Fruit fly (Drosophila melanogaster) whole organism, pupa: Measurements from ENCODE around the gene CG2157.

ENCODE experiments used
- CG10348 ChIP-seq: fragments of 200-800 bp; sonication (Bioruptor generic); IDR thresholded peaks from 2 replicates; pipeline ENCODE4 v1.3.6; 2022; ENCODE audit warnings: missing biosample characterization, missing genetic modification characterization
- CG12605 ChIP-seq: fragments of 200-800 bp; sonication (Bioruptor generic); IDR thresholded peaks from 2 replicates; pipeline ENCODE4 v1.3.6; 2022; ENCODE audit warnings: missing biosample characterization, missing genetic modification characterization
- CG13204 ChIP-seq: fragments of 200-800 bp; sonication (Bioruptor generic); optimal IDR thresholded peaks from 2 replicates; lab custom pipeline; 2018; ENCODE audit warnings: missing biosample characterization, mild to moderate bottlenecking, missing genetic modification characterization, moderate library complexity
- CG14655 ChIP-seq: fragments of 200-800 bp; sonication (Bioruptor generic); optimal IDR thresholded peaks from 3 replicates; lab custom pipeline; 2017; ENCODE audit warnings: mild to moderate bottlenecking, missing biosample characterization, missing genetic modification reagents, missing genetic modification characterization
- CG15710 ChIP-seq: fragments of 200-800 bp; sonication (Bioruptor generic); optimal IDR thresholded peaks from 2 replicates; lab custom pipeline; 2018; ENCODE audit warnings: missing biosample characterization, mild to moderate bottlenecking, missing genetic modification characterization, moderate library complexity
- CG17806 ChIP-seq: fragments of 200-800 bp; sonication (Bioruptor generic); optimal IDR thresholded peaks from 2 replicates; lab custom pipeline; 2018; ENCODE audit warnings: missing biosample characterization, mild to moderate bottlenecking, missing genetic modification characterization, moderate library complexity
- CG32121 ChIP-seq: fragments of 200-800 bp; sonication (Bioruptor generic); IDR thresholded peaks from 2 replicates; pipeline ENCODE4 v1.3.6; 2022; ENCODE audit warnings: missing biosample characterization, missing genetic modification characterization
- CG34367 ChIP-seq: fragments of 200-800 bp; sonication (Bioruptor generic); optimal IDR thresholded peaks from 2 replicates; lab custom pipeline; 2018; ENCODE audit warnings: missing biosample characterization, mild to moderate bottlenecking, missing genetic modification characterization
- CG4496 ChIP-seq: fragments of 200-800 bp; sonication (Bioruptor generic); IDR thresholded peaks from 3 replicates; pipeline ENCODE4 v1.3.6; 2022; ENCODE audit warnings: missing biosample characterization, missing genetic modification characterization
- CG8159 ChIP-seq: fragments of 200-800 bp; sonication (Bioruptor generic); optimal IDR thresholded peaks from 3 replicates; lab custom pipeline; 2018; ENCODE audit warnings: missing biosample characterization, mild to moderate bottlenecking, missing genetic modification characterization, moderate library complexity
- CG8301 ChIP-seq: fragments of 200-800 bp; sonication (Bioruptor generic); optimal IDR thresholded peaks from 2 replicates; lab custom pipeline; 2018; ENCODE audit warnings: missing biosample characterization, mild to moderate bottlenecking, missing genetic modification characterization
- CG9948 ChIP-seq: fragments of 200-800 bp; sonication (Bioruptor generic); optimal IDR thresholded peaks from 2 replicates; lab custom pipeline; 2018; ENCODE audit warnings: missing biosample characterization, mild to moderate bottlenecking, missing genetic modification characterization, moderate library complexity
- D1 ChIP-seq: fragments of 200-800 bp; sonication (Bioruptor generic); optimal IDR thresholded peaks from 2 replicates; lab custom pipeline; 2018; ENCODE audit warnings: missing biosample characterization, mild to moderate bottlenecking, missing genetic modification characterization, moderate library complexity
- EcR ChIP-seq: fragments of 200-800 bp; sonication (Bioruptor generic); optimal IDR thresholded peaks from 3 replicates; lab custom pipeline; 2019; ENCODE audit warnings: missing biosample characterization, missing genetic modification characterization, mild to moderate bottlenecking, moderate library complexity, missing genetic modification reagents
- Ets98B ChIP-seq: fragments of 200-800 bp; sonication (Bioruptor generic); IDR thresholded peaks from 2 replicates; pipeline ENCODE4 v1.3.6; 2022; ENCODE audit warnings: missing biosample characterization, missing genetic modification characterization
- Pif1A ChIP-seq: fragments of 200-800 bp; sonication (Bioruptor generic); optimal IDR thresholded peaks from 3 replicates; lab custom pipeline; 2016; ENCODE audit warnings: missing biosample characterization, missing genetic modification characterization
- Pif1B ChIP-seq: fragments of 200-800 bp; sonication (Bioruptor generic); optimal IDR thresholded peaks from 3 replicates; lab custom pipeline; 2016; ENCODE audit warnings: missing biosample characterization, missing genetic modification characterization
- Snoo ChIP-seq: fragments of 200-800 bp; sonication (Bioruptor generic); optimal IDR thresholded peaks from 3 replicates; lab custom pipeline; 2017; ENCODE audit warnings: missing biosample characterization, mild to moderate bottlenecking, missing genetic modification characterization, inconsistent platforms
- fd96Ca ChIP-seq: fragments of 200-800 bp; sonication (Bioruptor generic); IDR thresholded peaks from 3 replicates; pipeline ENCODE4 v1.3.6; 2022; ENCODE audit warnings: missing biosample characterization, missing genetic modification characterization
- gl ChIP-seq: fragments of 200-800 bp; sonication (Bioruptor generic); optimal IDR thresholded peaks from 2 replicates; lab custom pipeline; 2018; ENCODE audit warnings: missing biosample characterization, mild to moderate bottlenecking, missing genetic modification characterization
- rn ChIP-seq: fragments of 200-800 bp; sonication (Bioruptor generic); IDR thresholded peaks from 2 replicates; pipeline ENCODE4 v1.3.6; 2022; ENCODE audit warnings: missing biosample characterization, missing genetic modification characterization

Gene CG2157

dm6 chrX:10889955-10890617 is 21.0 kb downstream of the CG2157 start:
- no peak for TF ChIP-seq CG10348
- TF ChIP-seq CG14655 = no peak
- TF ChIP-seq CG4496 (GFP tag; lab: Robert Waterston, UW) = no peak
- TF ChIP-seq CG8301 = no peak
- no peak for TF ChIP-seq CG8159
- no peak for TF ChIP-seq fd96Ca (GFP tag; lab: Robert Waterston, UW)
- TF ChIP-seq rn = no peak
- TF ChIP-seq CG34367 (tag; lab: Kevin White, UChicago) = no peak
- no peak for TF ChIP-seq Pif1B (GFP tag; lab: Kevin White, UChicago)
- no peak for TF ChIP-seq Pif1A
- TF ChIP-seq CG15710 (tag; lab: Kevin White, UChicago) = no peak
- no peak for TF ChIP-seq EcR (GFP tag; lab: Kevin White, UChicago)
- TF ChIP-seq Snoo = no peak
- TF ChIP-seq CG17806 = no peak
- no peak for TF ChIP-seq D1 (tag; lab: Kevin White, UChicago)
- TF ChIP-seq CG9948 = no peak
- no peak for TF ChIP-seq CG12605
- no peak for TF ChIP-seq CG13204
- no peak for TF ChIP-seq Ets98B
- TF ChIP-seq, all 21 proteins: peak for 0

- TF ChIP-seq Snoo (no peak), CG9948 (no peak), CG14655 (no peak), CG8159 (no peak), CG34367 (tag; lab: Kevin White, UChicago) (no peak), gl (tag; lab: Kevin White, UChicago) (no peak), CG15710 (tag; lab: Kevin White, UChicago) (no peak), Pif1B (GFP tag; lab: Kevin White, UChicago) (no peak)
Measured at dm6 chrX:10891150-10891549, 22.1 kb downstream of the CG2157 start, which contains the start of gene Ork1. TSS of gene Ork1 (minus strand) at chrX:10891250.

- TF ChIP-seq CG8159 = peak; percentile 29
- TF ChIP-seq CG12605 = no peak
- no peak for TF ChIP-seq CG13204
- no peak for TF ChIP-seq CG17806
- TF ChIP-seq CG14655 = peak; percentile 17
- TF ChIP-seq CG8301 = no peak
Measured at dm6 chrX:10893208-10893607, 24.1 kb downstream of the CG2157 start.

- peak; percentile 11 for TF ChIP-seq CG8159
- peak; percentile 6 for TF ChIP-seq CG15710 (tag; lab: Kevin White, UChicago)
- no peak for TF ChIP-seq Snoo
Measured at dm6 chrX:10899232-10899631, 30.1 kb downstream of the CG2157 start, which contains the start of gene CG1582. TSS of gene CG1582 (minus strand) at chrX:10899302.

dm6 chrX:10899665-10900064 is 30.6 kb downstream of the CG2157 start, which contains the start of gene CG15208:
TSS of gene CG15208 (plus strand) at chrX:10899965.
- TF ChIP-seq Pif1B (GFP tag; lab: Kevin White, UChicago) = no peak
- no peak for TF ChIP-seq rn
- TF ChIP-seq CG9948 = no peak
- no peak for TF ChIP-seq Ets98B
- TF ChIP-seq gl (tag; lab: Kevin White, UChicago) = no peak
- no peak for TF ChIP-seq Snoo
- TF ChIP-seq EcR (GFP tag; lab: Kevin White, UChicago) = no peak
- TF ChIP-seq CG10348 = no peak
- no peak for TF ChIP-seq D1 (tag; lab: Kevin White, UChicago)
- TF ChIP-seq CG13204 = no peak
- TF ChIP-seq CG32121 = no peak
- TF ChIP-seq CG17806 = no peak
- TF ChIP-seq CG34367 (tag; lab: Kevin White, UChicago) = no peak
- no peak for TF ChIP-seq CG8301
- TF ChIP-seq Pif1A = no peak
- TF ChIP-seq fd96Ca (GFP tag; lab: Robert Waterston, UW) = no peak
- no peak for TF ChIP-seq CG8159
- no peak for TF ChIP-seq CG4496 (GFP tag; lab: Robert Waterston, UW)
- no peak for TF ChIP-seq CG15710 (tag; lab: Kevin White, UChicago)
- no peak for TF ChIP-seq CG12605

- peak; percentile 11 for TF ChIP-seq CG9948
- TF ChIP-seq D1 (tag; lab: Kevin White, UChicago) = no peak
- TF ChIP-seq CG8159 = peak; percentile 35
- TF ChIP-seq EcR (GFP tag; lab: Kevin White, UChicago) = no peak
- TF ChIP-seq gl (tag; lab: Kevin White, UChicago) = no peak
- TF ChIP-seq fd96Ca (GFP tag; lab: Robert Waterston, UW) = no peak
- TF ChIP-seq Ets98B = no peak
- peak; percentile 38 for TF ChIP-seq CG14655
- TF ChIP-seq CG34367 (tag; lab: Kevin White, UChicago) = no peak
- TF ChIP-seq Pif1B (GFP tag; lab: Kevin White, UChicago) = peak; percentile 24
- TF ChIP-seq CG32121 = no peak
- TF ChIP-seq rn = no peak
- TF ChIP-seq CG15710 (tag; lab: Kevin White, UChicago) = peak; percentile 7
- TF ChIP-seq Pif1A = peak; percentile 19
- TF ChIP-seq CG10348 = no peak
- no peak for TF ChIP-seq CG4496 (GFP tag; lab: Robert Waterston, UW)
- no peak for TF ChIP-seq CG13204
- no peak for TF ChIP-seq CG17806
- TF ChIP-seq CG8301 = no peak
- TF ChIP-seq CG12605 = no peak
- peak; percentile 18 for TF ChIP-seq Snoo
Measured at dm6 chrX:10905047-10905446, 36.0 kb downstream of the CG2157 start.

dm6 chrX:10905467-10905866 is 36.4 kb downstream of the CG2157 start, which contains the start of gene CG43901:
TSS of gene CG43901 (plus strand) at chrX:10905767.
- TF ChIP-seq fd96Ca (GFP tag; lab: Robert Waterston, UW) = no peak
- TF ChIP-seq Pif1B (GFP tag; lab: Kevin White, UChicago) = no peak
- no peak for TF ChIP-seq CG4496 (GFP tag; lab: Robert Waterston, UW)
- no peak for TF ChIP-seq CG32121
- no peak for TF ChIP-seq Ets98B
